Fruit fly (Drosophila melanogaster) whole organism, wandering third instar larva: Measurements from ENCODE around the gene Sdic4.
A peak's percentile ranks its signal among the peaks of the same experiment; 100 is the strongest.

ENCODE experiments used
- Abd-B ChIP-seq: fragments of >200 bp; optimal IDR thresholded peaks from 2 replicates; lab custom pipeline; 2017; ENCODE audit warnings: missing biosample characterization, missing genetic modification characterization
- CG32264 ChIP-seq: fragments of 200-800 bp; sonication (Bioruptor generic); optimal IDR thresholded peaks from 2 replicates; lab custom pipeline; 2016; ENCODE audit warnings: missing biosample characterization, missing genetic modification characterization
- CrebA ChIP-seq: fragments of 200-800 bp; sonication (Bioruptor generic); optimal IDR thresholded peaks from 2 replicates; lab custom pipeline; 2016; ENCODE audit warnings: missing biosample characterization, mild to moderate bottlenecking, missing genetic modification characterization, borderline replicate concordance
- Dif ChIP-seq: fragments of 200-275, 200-300 bp; sonication (Bioruptor generic); optimal IDR thresholded peaks from 2 replicates; lab custom pipeline; 2018; ENCODE audit warnings: missing biosample characterization, missing genetic modification characterization; ENCODE audit not compliant: partially characterized antibody
- GATAd ChIP-seq: sonication (Bioruptor generic); optimal IDR thresholded peaks from 2 replicates; lab custom pipeline; 2016; ENCODE audit warnings: missing biosample characterization, missing genetic modification characterization
- HLH106 ChIP-seq: fragments of 200-800 bp; optimal IDR thresholded peaks from 3 replicates; lab custom pipeline; 2019; ENCODE audit warnings: missing biosample characterization, mild to moderate bottlenecking, missing genetic modification characterization, moderate library complexity
- Hnf4 ChIP-seq: fragments of 200-800 bp; sonication (Bioruptor generic); optimal IDR thresholded peaks from 2 replicates; lab custom pipeline; 2016; ENCODE audit warnings: missing biosample characterization, mild to moderate bottlenecking, missing genetic modification characterization
- Hr78 ChIP-seq: fragments of >200 bp; optimal IDR thresholded peaks from 2 replicates; lab custom pipeline; 2017; ENCODE audit warnings: missing biosample characterization, missing genetic modification characterization
- Hr83 ChIP-seq: fragments of 200-300 bp; sonication (Bioruptor generic); optimal IDR thresholded peaks from 2 replicates; lab custom pipeline; 2016; ENCODE audit warnings: missing biosample characterization, mild to moderate bottlenecking, missing genetic modification characterization, moderate library complexity; ENCODE audit not compliant: poor library complexity, severe bottlenecking
- Mio ChIP-seq: sonication (Bioruptor generic); optimal IDR thresholded peaks from 2 replicates; lab custom pipeline; 2016; ENCODE audit warnings: missing biosample characterization, missing genetic modification characterization
- Myc ChIP-seq: fragments of >200 bp; optimal IDR thresholded peaks from 2 replicates; lab custom pipeline; 2017
- OdsH ChIP-seq: fragments of 200-800 bp; sonication (Bioruptor generic); optimal IDR thresholded peaks from 2 replicates; lab custom pipeline; 2016; ENCODE audit warnings: missing biosample characterization, mild to moderate bottlenecking, missing genetic modification characterization
- Sp1 ChIP-seq: fragments of 200-800 bp; sonication (Bioruptor generic); optimal IDR thresholded peaks from 3 replicates; lab custom pipeline; 2019; ENCODE audit warnings: missing biosample characterization, mild to moderate bottlenecking, missing genetic modification characterization, moderate library complexity
- Vsx2 ChIP-seq: fragments of 200-300, 225-300 bp; sonication (Bioruptor generic); optimal IDR thresholded peaks from 2 replicates; lab custom pipeline; 2018; ENCODE audit warnings: missing biosample characterization, missing genetic modification characterization; ENCODE audit not compliant: partially characterized antibody
- br ChIP-seq: fragments of 200-800 bp; sonication (Bioruptor generic); optimal IDR thresholded peaks from 2 replicates; lab custom pipeline; 2016; ENCODE audit warnings: missing biosample characterization, missing genetic modification characterization
- brk ChIP-seq: fragments of 200-800 bp; sonication (Bioruptor generic); optimal IDR thresholded peaks from 2 replicates; lab custom pipeline; 2016; ENCODE audit warnings: missing biosample characterization, mild to moderate bottlenecking, missing genetic modification characterization
- dsf ChIP-seq: sonication (Bioruptor generic); optimal IDR thresholded peaks from 2 replicates; lab custom pipeline; 2016; ENCODE audit warnings: missing biosample characterization, missing genetic modification characterization, borderline replicate concordance
- ey ChIP-seq: fragments of 200-800 bp; sonication (Bioruptor generic); optimal IDR thresholded peaks from 2 replicates; lab custom pipeline; 2016; ENCODE audit warnings: missing biosample characterization, missing genetic modification characterization
- foxo ChIP-seq, 2 experiments: fragments of 200-800 bp; sonication (Bioruptor generic); optimal IDR thresholded peaks; 2 replicates in 1 of 2; 3 replicates in 1 of 2; lab custom pipeline; 2016 to 2017; ENCODE audit warnings: missing biosample characterization in 2 of 2, missing genetic modification characterization in 2 of 2
- h ChIP-seq: fragments of 200-800 bp; sonication (Bioruptor generic); optimal IDR thresholded peaks from 3 replicates; lab custom pipeline; 2016; ENCODE audit warnings: missing biosample characterization, mild to moderate bottlenecking, missing genetic modification characterization
- jim ChIP-seq: fragments of 175-275, 200-325 bp; sonication (Bioruptor generic); optimal IDR thresholded peaks from 2 replicates; lab custom pipeline; 2016; ENCODE audit warnings: missing biosample characterization, mild to moderate bottlenecking, missing genetic modification characterization
- pan ChIP-seq: fragments of >200 bp; optimal IDR thresholded peaks from 2 replicates; lab custom pipeline; 2017
- psq ChIP-seq: fragments of 200-800 bp; sonication (Bioruptor generic); optimal IDR thresholded peaks from 3 replicates; lab custom pipeline; 2017; ENCODE audit warnings: missing biosample characterization, mild to moderate bottlenecking, missing genetic modification characterization, moderate library complexity
- rgr ChIP-seq: fragments of 200-800 bp; sonication (Bioruptor generic); optimal IDR thresholded peaks from 3 replicates; lab custom pipeline; 2016; ENCODE audit warnings: missing biosample characterization, mild to moderate bottlenecking, missing genetic modification characterization
- sage ChIP-seq: fragments of 200-800 bp; sonication (Bioruptor generic); optimal IDR thresholded peaks from 2 replicates; lab custom pipeline; 2016; ENCODE audit warnings: missing biosample characterization, mild to moderate bottlenecking, missing genetic modification characterization
- sv ChIP-seq: fragments of 200-800 bp; sonication (Bioruptor generic); optimal IDR thresholded peaks from 3 replicates; lab custom pipeline; 2016; ENCODE audit warnings: missing biosample characterization, missing genetic modification characterization
- tai ChIP-seq: sonication (Bioruptor generic); optimal IDR thresholded peaks from 2 replicates; lab custom pipeline; 2016; ENCODE audit warnings: missing biosample characterization, missing genetic modification characterization
- usp ChIP-seq: fragments of >200 bp; optimal IDR thresholded peaks from 2 replicates; lab custom pipeline; 2017; ENCODE audit warnings: missing biosample characterization, missing genetic modification characterization
- woc ChIP-seq: sonication (Bioruptor generic); optimal IDR thresholded peaks from 2 replicates; lab custom pipeline; 2016; ENCODE audit warnings: missing biosample characterization, mild to moderate bottlenecking, missing genetic modification characterization

Sdic4 gene

dm6 chrX:20244278-20244677 is 19.5 kb upstream of the Sdic4 start, which contains the start of gene Peritrophin-A:
Peritrophin-A (plus strand) TSS chrX:20244647.
- TF ChIP-seq brk (GFP tag; lab: Kevin White, UChicago): no peak
- peak; percentile 16 for TF ChIP-seq jim (GFP tag; lab: Kevin White, UChicago)
- TF ChIP-seq woc (GFP tag; lab: Kevin White, UChicago): no peak
- peak; percentile 25 for TF ChIP-seq Sp1 (GFP tag; lab: Kevin White, UChicago)
- TF ChIP-seq Mio (GFP tag; lab: Kevin White, UChicago): no peak
- no peak for TF ChIP-seq CG32264
- no peak for TF ChIP-seq br
- TF ChIP-seq Vsx2 (GFP tag; lab: Kevin White, UChicago): no peak
- no peak for TF ChIP-seq OdsH (GFP tag; lab: Kevin White, UChicago)
- TF ChIP-seq Hnf4: no peak
- TF ChIP-seq, all 38 proteins: peak for 2

dm6 chrX:20243274-20243839 is 18.5 kb upstream of the Sdic4 start:
- TF ChIP-seq usp (no peak), Hr83 (GFP tag; lab: Kevin White, UChicago) (no peak), rgr (GFP tag; lab: Kevin White, UChicago) (no peak), ey (GFP tag; lab: Kevin White, UChicago) (no peak), psq (no peak), HLH106 (tag; lab: Kevin White, UChicago) (no peak), GATAd (GFP tag; lab: Kevin White, UChicago) (no peak), pan (lab: Kevin White, UChicago) (no peak), sage (GFP tag; lab: Kevin White, UChicago) (no peak), sv (no peak), OdsH (GFP tag; lab: Kevin White, UChicago) (no peak), Abd-B (GFP tag; lab: Kevin White, UChicago) (no peak), Myc (lab: Kevin White, UChicago) (no peak), tai (GFP tag; lab: Kevin White, UChicago) (no peak), CrebA (GFP tag; lab: Kevin White, UChicago) (no peak), Hr78 (GFP tag; lab: Kevin White, UChicago) (no peak), foxo (GFP tag; optimal IDR thresholded peaks at IDR 0.05; lab: Kevin White, UChicago) (no peak)
- TF ChIP-seq, all 38 proteins: peak for 0

- TF ChIP-seq psq: no peak
- TF ChIP-seq Dif: no peak
- no peak for TF ChIP-seq dsf (GFP tag; lab: Kevin White, UChicago)
- TF ChIP-seq Vsx2 (GFP tag; lab: Kevin White, UChicago): no peak
- TF ChIP-seq tai (GFP tag; lab: Kevin White, UChicago): no peak
- no peak for TF ChIP-seq Hr83 (GFP tag; lab: Kevin White, UChicago)
- TF ChIP-seq h (GFP tag; lab: Kevin White, UChicago): no peak
- no peak for TF ChIP-seq Abd-B (GFP tag; lab: Kevin White, UChicago)
- no peak for TF ChIP-seq CG32264
- no peak for TF ChIP-seq brk (GFP tag; lab: Kevin White, UChicago)
- TF ChIP-seq, all 38 proteins: peak for 0
These were observed 15.8 kb upstream of the Sdic4 start for dm6 chrX:20240518-20241186.

- TF ChIP-seq CG32264: no peak
- TF ChIP-seq Hr83 (GFP tag; lab: Kevin White, UChicago): no peak
- TF ChIP-seq usp: no peak
- no peak for TF ChIP-seq Dif
- TF ChIP-seq pan (lab: Kevin White, UChicago): no peak
These were observed 14.8 kb upstream of the Sdic4 start, which contains the start of gene obst-A for dm6 chrX:20239608-20239941. obst-A (plus strand) TSS chrX:20239855.
